Fruit fly (Drosophila melanogaster): ENCODE results near the gene Gr66a.

- no peak for TF ChIP-seq CG15514 (GFP tag; optimal IDR thresholded peaks at IDR 0.05)
- no peak for TF ChIP-seq CG17186 (GFP tag; optimal IDR thresholded peaks at IDR 0.05)
- no peak for TF ChIP-seq mld (GFP tag; IDR thresholded peaks at IDR 0.05; ENCODE audit: partially characterized antibody)
- no peak for TF ChIP-seq Stat92E (GFP tag; optimal IDR thresholded peaks at IDR 0.05)
Measured at dm6 chr3L:8285291-8285690, 21.5 kb downstream of the Gr66a start.
